Worm (Caenorhabditis elegans) whole organism, L4 larva: Measurements from ENCODE around the gene fbxc-43.

ENCODE experiments used
- D1046.2 ChIP-seq: fragments of 200-800 bp; sonication (Bioruptor generic); IDR thresholded peaks from 2 replicates; pipeline ENCODE4 v1.3.6; 2022; ENCODE audit warnings: missing genetic modification characterization, missing compliant biosample characterization
- F10B5.3 ChIP-seq: sonication (generic microtip); optimal IDR thresholded peaks from 2 replicates; lab custom pipeline; 2016; ENCODE audit warnings: mild to moderate bottlenecking, missing genetic modification characterization, missing compliant biosample characterization
- F26F4.8 ChIP-seq: fragments of 200-800 bp; sonication (Bioruptor generic); conservative IDR thresholded peaks from 2 replicates; pipeline ENCODE4 v1.3.6; 2022; ENCODE audit warnings: missing genetic modification characterization, missing compliant biosample characterization
- F44E2.7 ChIP-seq: fragments of 200-800 bp; sonication (Bioruptor generic); IDR thresholded peaks from 2 replicates; pipeline ENCODE4 v2.1.2; 2022; ENCODE audit warnings: missing genetic modification characterization, missing compliant biosample characterization
- Y48G9A.11 ChIP-seq: fragments of 200-800 bp; sonication (Bioruptor generic); IDR thresholded peaks from 2 replicates; pipeline ENCODE4 v1.3.6; 2022; ENCODE audit warnings: missing genetic modification reagents, missing genetic modification characterization, missing compliant biosample characterization
- ZK337.2 ChIP-seq: fragments of 200-800 bp; sonication (Bioruptor generic); IDR thresholded peaks from 2 replicates; pipeline ENCODE4 v1.3.6; 2022; ENCODE audit warnings: missing genetic modification reagents, missing genetic modification characterization, missing compliant biosample characterization
- aha-1 ChIP-seq: fragments of 150-350 bp; peaks from one replicate; lab custom pipeline; 2014; ENCODE audit warnings: missing biosample characterization, missing genetic modification characterization
- cey-2 ChIP-seq: sonication (generic microtip); optimal IDR thresholded peaks from 3 replicates; lab custom pipeline; 2017; ENCODE audit warnings: missing genetic modification characterization, mild to moderate bottlenecking, missing compliant biosample characterization, antibody characterized with exemption, borderline replicate concordance; ENCODE audit not compliant: insufficient read depth
- dmd-8 ChIP-seq: fragments of 200-800 bp; sonication (Bioruptor generic); IDR thresholded peaks from 2 replicates; pipeline ENCODE4 v1.3.6; 2022; ENCODE audit warnings: missing genetic modification characterization, missing compliant biosample characterization
- dmd-9 ChIP-seq: fragments of 200-800 bp; sonication (Bioruptor generic); IDR thresholded peaks from 2 replicates; pipeline ENCODE4 v1.3.6; 2022; ENCODE audit warnings: missing genetic modification reagents, missing genetic modification characterization, missing compliant biosample characterization
- dpl-1 ChIP-seq: fragments of 150-350 bp; optimal IDR thresholded peaks from 2 replicates; lab custom pipeline; 2014; ENCODE audit warnings: missing biosample characterization, missing genetic modification reagents, missing genetic modification characterization
- fkh-10 ChIP-seq: fragments of 150-350 bp; optimal IDR thresholded peaks from 2 replicates; lab custom pipeline; 2014; ENCODE audit warnings: missing biosample characterization, missing genetic modification reagents, missing genetic modification characterization
- fos-1 ChIP-seq: fragments of 150-350 bp; optimal IDR thresholded peaks from 2 replicates; lab custom pipeline; 2014; ENCODE audit warnings: missing biosample characterization, missing genetic modification characterization
- hlh-11 ChIP-seq: fragments of 200-800 bp; sonication (Bioruptor generic); optimal IDR thresholded peaks from 2 replicates; lab custom pipeline; 2018; ENCODE audit warnings: mild to moderate bottlenecking, missing genetic modification characterization, missing compliant biosample characterization
- jun-1 ChIP-seq: fragments of 150-350 bp; optimal IDR thresholded peaks from 2 replicates; lab custom pipeline; 2014; ENCODE audit warnings: missing biosample characterization, missing genetic modification reagents, missing genetic modification characterization
- lin-1 ChIP-seq: fragments of 200-800 bp; sonication (Bioruptor generic); IDR thresholded peaks from 2 replicates; pipeline ENCODE4 v1.3.6; 2022; ENCODE audit warnings: missing genetic modification reagents, missing genetic modification characterization, missing compliant biosample characterization
- lin-15B ChIP-seq: fragments of 150-350 bp; sonication (generic microtip); optimal IDR thresholded peaks from 3 replicates; lab custom pipeline; 2014; ENCODE audit warnings: missing biosample characterization, missing genetic modification characterization
- lin-38 ChIP-seq: fragments of 200-800 bp; sonication (Bioruptor generic); IDR thresholded peaks from 2 replicates; pipeline ENCODE4 v1.3.6; 2022; ENCODE audit warnings: missing genetic modification reagents, missing genetic modification characterization, missing compliant biosample characterization
- lin-39 ChIP-seq: fragments of 150-350 bp; optimal IDR thresholded peaks from 2 replicates; lab custom pipeline; 2014; ENCODE audit warnings: missing biosample characterization, missing genetic modification reagents, missing genetic modification characterization
- lir-3 ChIP-seq: sonication (generic microtip); optimal IDR thresholded peaks from 2 replicates; lab custom pipeline; 2016; ENCODE audit warnings: mild to moderate bottlenecking, missing genetic modification characterization, missing compliant biosample characterization
- madf-5 ChIP-seq, 2 experiments: fragments of 200-800 bp; sonication (Bioruptor generic); IDR thresholded peaks; 2 replicates each; pipeline ENCODE4 v1.3.6; 2022; ENCODE audit warnings: missing compliant biosample characterization in 2 of 2, missing genetic modification characterization in 2 of 2
- madf-9 ChIP-seq: fragments of 200-800 bp; sonication (Bioruptor generic); conservative IDR thresholded peaks from 2 replicates; pipeline ENCODE4 v1.3.6; 2022; ENCODE audit warnings: missing genetic modification reagents, missing genetic modification characterization, missing compliant biosample characterization
- mdl-1 ChIP-seq, 2 experiments: fragments of 150-350 bp in 1 of 2; sonication (generic microtip) in 1 of 2; optimal IDR thresholded peaks; 2 replicates each; lab custom pipeline; 2014 to 2017; ENCODE audit warnings: missing biosample characterization in 2 of 2, missing genetic modification characterization in 2 of 2
- mdt-29 ChIP-seq: fragments of 200-800 bp; sonication (Bioruptor generic); IDR thresholded peaks from 2 replicates; pipeline ENCODE4 v1.3.6; 2022; ENCODE audit warnings: missing genetic modification reagents, missing genetic modification characterization, missing compliant biosample characterization
- mes-2 ChIP-seq: sonication (generic microtip); optimal IDR thresholded peaks from 2 replicates; lab custom pipeline; 2016; ENCODE audit warnings: missing genotype, mild to moderate bottlenecking, missing genetic modification characterization, missing compliant biosample characterization; ENCODE audit not compliant: poor library complexity, severe bottlenecking
- mxl-3 ChIP-seq: fragments of 200-800 bp; sonication (Bioruptor generic); optimal IDR thresholded peaks from 2 replicates; lab custom pipeline; 2018; ENCODE audit warnings: mild to moderate bottlenecking, missing genetic modification characterization, missing compliant biosample characterization
- nhr-10 ChIP-seq: fragments of 150-350 bp; optimal IDR thresholded peaks from 2 replicates; lab custom pipeline; 2014; ENCODE audit warnings: missing biosample characterization, missing genetic modification characterization
- nhr-102 ChIP-seq: sonication (generic microtip); optimal IDR thresholded peaks from 2 replicates; lab custom pipeline; 2016; ENCODE audit warnings: mild to moderate bottlenecking, missing genetic modification characterization, moderate library complexity, missing compliant biosample characterization
- nhr-111 ChIP-seq: fragments of 200-800 bp; sonication (Bioruptor generic); optimal IDR thresholded peaks from 2 replicates; lab custom pipeline; 2018; ENCODE audit warnings: mild to moderate bottlenecking, missing genetic modification characterization, missing compliant biosample characterization
- nhr-237 ChIP-seq: sonication (generic microtip); optimal IDR thresholded peaks from 2 replicates; lab custom pipeline; 2017; ENCODE audit warnings: missing biosample characterization, missing genetic modification characterization
- nhr-28 ChIP-seq: fragments of 150-350 bp; optimal IDR thresholded peaks from 2 replicates; lab custom pipeline; 2014; ENCODE audit warnings: missing biosample characterization, missing genetic modification characterization
- nhr-48 ChIP-seq: sonication (generic microtip); optimal IDR thresholded peaks from 2 replicates; lab custom pipeline; 2016; ENCODE audit warnings: mild to moderate bottlenecking, missing genetic modification characterization, missing compliant biosample characterization
- nhr-76 ChIP-seq: fragments of 150-350 bp; optimal IDR thresholded peaks from 2 replicates; lab custom pipeline; 2014; ENCODE audit warnings: missing biosample characterization, missing genetic modification characterization
- pha-4 ChIP-seq, 2 experiments: fragments of 150-350 bp in 1 of 2; fragments of 200-800 bp in 1 of 2; sonication (Bioruptor generic) in 1 of 2; IDR thresholded peaks in 1 of 2; optimal IDR thresholded peaks in 1 of 2; 2 replicates each; pipeline versions ENCODE4 v1.3.6 to Lab custom; 2014 to 2022; ENCODE audit warnings: missing genetic modification characterization in 2 of 2, missing genetic modification reagents in 2 of 2, missing biosample characterization in 1 of 2, missing compliant biosample characterization in 1 of 2
- pqm-1 ChIP-seq: sonication (generic microtip); optimal IDR thresholded peaks from 2 replicates; lab custom pipeline; 2017; ENCODE audit warnings: missing biosample characterization, missing genetic modification characterization
- saeg-2 ChIP-seq: fragments of 200-800 bp; sonication (Bioruptor generic); IDR thresholded peaks from 2 replicates; pipeline ENCODE4 v1.3.6; 2022; ENCODE audit warnings: missing genetic modification reagents, missing genetic modification characterization, missing compliant biosample characterization
- set-16 ChIP-seq: fragments of 200-800 bp; sonication (Bioruptor generic); IDR thresholded peaks from 2 replicates; pipeline ENCODE4 v1.3.6; 2022; ENCODE audit warnings: missing genetic modification reagents, missing genetic modification characterization, missing compliant biosample characterization
- snpc-4 ChIP-seq: fragments of 150-350 bp; optimal IDR thresholded peaks from 2 replicates; lab custom pipeline; 2014; ENCODE audit warnings: missing biosample characterization, missing genetic modification characterization
- spr-1 ChIP-seq: sonication (generic microtip); optimal IDR thresholded peaks from 2 replicates; lab custom pipeline; 2016; ENCODE audit warnings: mild to moderate bottlenecking, missing genetic modification characterization, missing compliant biosample characterization
- spr-3 ChIP-seq: fragments of 200-800 bp; sonication (Bioruptor generic); optimal IDR thresholded peaks from 2 replicates; lab custom pipeline; 2018; ENCODE audit warnings: mild to moderate bottlenecking, missing genetic modification characterization, missing compliant biosample characterization
- tag-97 ChIP-seq: fragments of 200-800 bp; sonication (Bioruptor generic); IDR thresholded peaks from 2 replicates; pipeline ENCODE4 v1.3.6; 2022; ENCODE audit warnings: missing genetic modification characterization, missing compliant biosample characterization
- tra-1 ChIP-seq: fragments of 200-800 bp; sonication (Bioruptor generic); IDR thresholded peaks from 2 replicates; pipeline ENCODE4 v1.3.6; 2022; ENCODE audit warnings: missing genetic modification reagents, missing genetic modification characterization, missing compliant biosample characterization
- unc-62 ChIP-seq, 3 experiments: fragments of 150-350 bp in 1 of 3; sonication (generic microtip); optimal IDR thresholded peaks in 2 of 3; peaks in 1 of 3; 1 replicate in 1 of 3; 2 replicates in 2 of 3; lab custom pipeline; 2014 to 2017; ENCODE audit warnings: missing biosample characterization in 3 of 3, missing genetic modification characterization in 3 of 3, missing genetic modification reagents in 3 of 3, missing genotype in 1 of 3
- vab-7 ChIP-seq: fragments of 200-800 bp; sonication (Bioruptor generic); IDR thresholded peaks from 2 replicates; pipeline ENCODE4 v1.3.6; 2022; ENCODE audit warnings: missing genetic modification reagents, missing genetic modification characterization, missing compliant biosample characterization
- zfp-2 ChIP-seq: sonication (generic microtip); optimal IDR thresholded peaks from 2 replicates; lab custom pipeline; 2016; ENCODE audit warnings: mild to moderate bottlenecking, missing genetic modification characterization, missing compliant biosample characterization
- zip-2 ChIP-seq: fragments of 150-350 bp; optimal IDR thresholded peaks from 2 replicates; lab custom pipeline; 2014; ENCODE audit warnings: missing biosample characterization, missing genetic modification characterization
- ztf-11 ChIP-seq: fragments of 150-350 bp; optimal IDR thresholded peaks from 2 replicates; lab custom pipeline; 2014; ENCODE audit warnings: missing biosample characterization, missing genetic modification characterization

fbxc-43 gene

ce11 chrII:4229106-4229708 is 6.6 kb downstream of the fbxc-43 start, which contains the start of gene C16A11.3 (continued):
- TF ChIP-seq mxl-3 (GFP tag; lab: Kevin White, UChicago) (no peak), tra-1 (GFP tag; lab: Robert Waterston, UW) (no peak), madf-5 (GFP tag; IDR thresholded peaks at IDR 0.05; lab: Robert Waterston, UW) (no peak), ztf-11 (tag; lab: Kevin White, UChicago) (no peak), madf-9 (GFP tag; lab: Robert Waterston, UW) (no peak), aha-1 (no peak), nhr-10 (tag; lab: Kevin White, UChicago) (no peak), lir-3 (tag; lab: Kevin White, UChicago) (no peak), unc-62 (GFP tag; optimal IDR thresholded peaks at IDR 0.05 in 1 of 2; lab: Kevin White, UChicago) (no peak), unc-62 (tag; optimal IDR thresholded peaks at IDR 0.05; lab: Kevin White, UChicago) (no peak), spr-1 (no peak), mdt-29 (GFP tag; lab: Robert Waterston, UW) (no peak), vab-7 (GFP tag; lab: Robert Waterston, UW) (no peak), jun-1 (tag; lab: Kevin White, UChicago) (no peak), mdl-1 (tag; optimal IDR thresholded peaks at IDR 0.05; lab: Kevin White, UChicago) (no peak), lin-1 (0 out of 2 replicates have a peak, but pooled peaks have one; percentile 26), ZK337.2 (GFP tag; lab: Robert Waterston, UW) (no peak), lin-38 (GFP tag; lab: Robert Waterston, UW) (peak; percentile 70), F44E2.7 (no peak), nhr-102 (tag; lab: Kevin White, UChicago) (no peak), pqm-1 (no peak), pha-4 (GFP tag; IDR thresholded peaks at IDR 0.05; lab: Robert Waterston, UW) (peak; percentile 44; the same call in 1 of the 2 replicates), pha-4 (tag; optimal IDR thresholded peaks at IDR 0.05; lab: Kevin White, UChicago) (no peak), Y48G9A.11 (GFP tag; lab: Robert Waterston, UW) (peak; percentile 43), fos-1 (tag; lab: Kevin White, UChicago) (no peak), nhr-28 (no peak), nhr-48 (tag; lab: Kevin White, UChicago) (no peak), nhr-237 (no peak)

- TF ChIP-seq F26F4.8 (GFP tag; lab: Robert Waterston, UW) (peak; percentile 66; the same call in 1 of the 2 replicates), set-16 (GFP tag; lab: Robert Waterston, UW) (peak; percentile 67), dpl-1 (no peak), nhr-76 (tag; lab: Kevin White, UChicago) (no peak), mes-2 (no peak), zfp-2 (tag; lab: Kevin White, UChicago) (no peak), tra-1 (GFP tag; lab: Robert Waterston, UW) (no peak), ztf-11 (tag; lab: Kevin White, UChicago) (no peak), fkh-10 (GFP tag; lab: Kevin White, UChicago) (no peak), hlh-11 (tag; lab: Kevin White, UChicago) (no peak), dmd-8 (GFP tag; lab: Robert Waterston, UW) (0 out of 2 replicates have a peak, but pooled peaks have one; percentile 28), D1046.2 (GFP tag; lab: Robert Waterston, UW) (peak; percentile 7; the same call in 1 of the 2 replicates), Y48G9A.11 (GFP tag; lab: Robert Waterston, UW) (peak; percentile 29; the same call in 1 of the 2 replicates), spr-1 (no peak), zip-2 (no peak), F10B5.3 (tag; lab: Kevin White, UChicago) (no peak), saeg-2 (GFP tag; lab: Robert Waterston, UW) (0 out of 2 replicates have a peak, but pooled peaks have one; percentile 29), lin-15B (no peak), lin-39 (no peak), snpc-4 (tag; lab: Kevin White, UChicago) (no peak), spr-3 (GFP tag; lab: Kevin White, UChicago) (no peak), cey-2 (tag; lab: Kevin White, UChicago) (no peak), vab-7 (GFP tag; lab: Robert Waterston, UW) (no peak), nhr-111 (peak; percentile 33), lir-3 (tag; lab: Kevin White, UChicago) (no peak), tag-97 (GFP tag; lab: Robert Waterston, UW) (no peak), dmd-9 (no peak), pha-4 (GFP tag; IDR thresholded peaks at IDR 0.05; lab: Robert Waterston, UW) (peak; percentile 53), pha-4 (tag; optimal IDR thresholded peaks at IDR 0.05; lab: Kevin White, UChicago) (no peak)
Observed at ce11 chrII:4228112-4228770, 7.6 kb downstream of the fbxc-43 start.
